Fruit fly (Drosophila melanogaster) whole organism, adult: Measurements from ENCODE around the gene Rnb.

Source experiments
- CG1620 ChIP-seq: fragments of 200-800 bp; sonication (Bioruptor generic); optimal IDR thresholded peaks from 2 replicates; lab custom pipeline; 2016; ENCODE audit warnings: missing biosample characterization, missing genetic modification characterization
- CG7045 ChIP-seq: fragments of 200-800 bp; sonication (Bioruptor generic); optimal IDR thresholded peaks from 2 replicates; lab custom pipeline; 2017; ENCODE audit warnings: missing biosample characterization, mild to moderate bottlenecking, missing genetic modification characterization
- Crg-1 ChIP-seq: fragments of 200-800 bp; sonication (Bioruptor generic); optimal IDR thresholded peaks from 2 replicates; lab custom pipeline; 2016; ENCODE audit warnings: missing biosample characterization, missing genetic modification characterization
- Mnt ChIP-seq: fragments of 200-800 bp; sonication (Bioruptor generic); optimal IDR thresholded peaks from 2 replicates; lab custom pipeline; 2016; ENCODE audit warnings: missing biosample characterization, mild to moderate bottlenecking, missing genetic modification characterization
- cic ChIP-seq: fragments of 200-800 bp; sonication (Bioruptor generic); optimal IDR thresholded peaks from 2 replicates; lab custom pipeline; 2017; ENCODE audit warnings: missing biosample characterization, mild to moderate bottlenecking, missing genetic modification characterization, moderate library complexity
- cnc ChIP-seq, 2 experiments: fragments of >200 bp; optimal IDR thresholded peaks; 2 replicates each; lab custom pipeline; 2017

dm6 chr3R:29782367-29782766 lies 16.8 kb downstream of the Rnb start:
- TF ChIP-seq Mnt (GFP tag; lab: Kevin White, UChicago): peak; percentile 82
- peak; percentile 86 for TF ChIP-seq cic (GFP tag; lab: Kevin White, UChicago)
- TF ChIP-seq CG7045 (GFP tag; lab: Kevin White, UChicago): no peak
- no peak for TF ChIP-seq cnc (optimal IDR thresholded peaks at IDR 0.05; lab: Kevin White, UChicago)
- no peak for TF ChIP-seq CG1620
- TF ChIP-seq Crg-1 (GFP tag; lab: Kevin White, UChicago): peak; percentile 3
